Worm (Caenorhabditis elegans): ENCODE data around the gene dct-13.
"Not testable (repeated sequence)": the region's sequence is repeated elsewhere in the genome, so short reads cannot be mapped to it uniquely, and the experiment has no call there.

DNA sequence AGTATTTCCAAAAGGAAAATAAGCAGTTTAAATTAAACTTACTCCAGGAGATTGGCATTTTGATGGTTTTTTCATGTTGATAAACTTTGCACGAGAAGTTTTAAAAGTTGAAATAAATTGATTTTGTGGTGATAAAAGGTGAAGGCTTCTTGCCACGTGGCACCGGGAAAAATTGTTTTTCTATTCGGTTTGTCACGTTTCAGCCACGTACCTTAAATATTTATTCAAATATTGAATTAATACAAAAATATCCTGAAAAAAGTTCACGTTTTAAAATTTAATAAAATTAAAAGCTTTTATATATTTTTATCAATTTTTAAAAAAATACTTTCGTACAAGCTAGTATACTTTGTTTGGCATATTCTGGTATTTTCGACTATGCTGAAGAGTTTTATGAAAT is 45.9 kb upstream of the dct-13 start, which contains the start of gene Y116A8C.24:
- TF ChIP-seq nhr-237, mdl-1, fos-1, zag-1, ceh-82, ZK546.5, ztf-11, aly-2, skn-1, nhr-28, jun-1 (tag; optimal IDR thresholded peaks at IDR 0.05): not testable (repeated sequence)

Data from whole organism, L3 larva.